Worm (Caenorhabditis elegans): ENCODE measurements around the gene slc-25A18.1.

DNA sequence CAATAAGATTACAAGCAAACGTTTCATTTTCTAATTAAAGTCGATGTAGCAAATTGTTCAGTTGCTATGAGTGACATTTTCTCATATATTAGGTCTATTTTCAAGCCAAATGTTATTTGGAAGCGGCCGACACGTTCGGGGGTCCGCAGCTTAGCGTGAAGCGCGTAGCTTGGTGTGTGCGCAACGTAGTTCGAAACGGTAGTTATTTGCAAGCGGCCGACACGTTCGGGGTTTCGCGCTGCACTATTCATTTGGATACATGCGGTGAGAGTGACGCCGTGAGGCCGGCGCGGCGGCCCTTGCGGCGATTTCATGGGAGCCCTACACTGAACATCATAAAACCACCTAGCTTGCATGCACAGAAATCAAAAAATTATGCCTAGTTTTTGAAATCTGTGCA is 15.6 kb downstream of the slc-25A18.1 start:
- no peak for TF ChIP-seq C16A3.4 (tag; optimal IDR thresholded peaks at IDR 0.05)
- no peak for TF ChIP-seq nhr-12 (tag; optimal IDR thresholded peaks at IDR 0.05)
- no peak for TF ChIP-seq lir-3 (tag; optimal IDR thresholded peaks at IDR 0.05; ENCODE audit: poor library complexity)
- TF ChIP-seq unc-62 (GFP tag; optimal IDR thresholded peaks at IDR 0.05), result no peak
- no peak for TF ChIP-seq unc-130 (tag; optimal IDR thresholded peaks at IDR 0.05)
- TF ChIP-seq mdl-1 (tag; optimal IDR thresholded peaks at IDR 0.05), result no peak
- TF ChIP-seq efl-3 (GFP tag; optimal IDR thresholded peaks at IDR 0.05), result no peak
- TF ChIP-seq ztf-11 (tag; optimal IDR thresholded peaks at IDR 0.05), result no peak
